Fruit fly (Drosophila melanogaster) whole organism, pupa: ENCODE results near the gene kirre.
A peak's percentile ranks its signal among the peaks of the same experiment; 100 is the strongest.

Experiments used
- CG10348 ChIP-seq: fragments of 200-800 bp; sonication (Bioruptor generic); IDR thresholded peaks from 2 replicates; pipeline ENCODE4 v1.3.6; 2022; ENCODE audit warnings: missing biosample characterization, missing genetic modification characterization
- CG12605 ChIP-seq: fragments of 200-800 bp; sonication (Bioruptor generic); IDR thresholded peaks from 2 replicates; pipeline ENCODE4 v1.3.6; 2022; ENCODE audit warnings: missing biosample characterization, missing genetic modification characterization
- CG13204 ChIP-seq: fragments of 200-800 bp; sonication (Bioruptor generic); optimal IDR thresholded peaks from 2 replicates; lab custom pipeline; 2018; ENCODE audit warnings: missing biosample characterization, mild to moderate bottlenecking, missing genetic modification characterization, moderate library complexity
- CG14655 ChIP-seq: fragments of 200-800 bp; sonication (Bioruptor generic); optimal IDR thresholded peaks from 3 replicates; lab custom pipeline; 2017; ENCODE audit warnings: mild to moderate bottlenecking, missing biosample characterization, missing genetic modification reagents, missing genetic modification characterization
- CG15710 ChIP-seq: fragments of 200-800 bp; sonication (Bioruptor generic); optimal IDR thresholded peaks from 2 replicates; lab custom pipeline; 2018; ENCODE audit warnings: missing biosample characterization, mild to moderate bottlenecking, missing genetic modification characterization, moderate library complexity
- CG17806 ChIP-seq: fragments of 200-800 bp; sonication (Bioruptor generic); optimal IDR thresholded peaks from 2 replicates; lab custom pipeline; 2018; ENCODE audit warnings: missing biosample characterization, mild to moderate bottlenecking, missing genetic modification characterization, moderate library complexity
- CG32121 ChIP-seq: fragments of 200-800 bp; sonication (Bioruptor generic); IDR thresholded peaks from 2 replicates; pipeline ENCODE4 v1.3.6; 2022; ENCODE audit warnings: missing biosample characterization, missing genetic modification characterization
- CG34367 ChIP-seq: fragments of 200-800 bp; sonication (Bioruptor generic); optimal IDR thresholded peaks from 2 replicates; lab custom pipeline; 2018; ENCODE audit warnings: missing biosample characterization, mild to moderate bottlenecking, missing genetic modification characterization
- CG4496 ChIP-seq: fragments of 200-800 bp; sonication (Bioruptor generic); IDR thresholded peaks from 3 replicates; pipeline ENCODE4 v1.3.6; 2022; ENCODE audit warnings: missing biosample characterization, missing genetic modification characterization
- CG8159 ChIP-seq: fragments of 200-800 bp; sonication (Bioruptor generic); optimal IDR thresholded peaks from 3 replicates; lab custom pipeline; 2018; ENCODE audit warnings: missing biosample characterization, mild to moderate bottlenecking, missing genetic modification characterization, moderate library complexity
- CG8301 ChIP-seq: fragments of 200-800 bp; sonication (Bioruptor generic); optimal IDR thresholded peaks from 2 replicates; lab custom pipeline; 2018; ENCODE audit warnings: missing biosample characterization, mild to moderate bottlenecking, missing genetic modification characterization
- CG9948 ChIP-seq: fragments of 200-800 bp; sonication (Bioruptor generic); optimal IDR thresholded peaks from 2 replicates; lab custom pipeline; 2018; ENCODE audit warnings: missing biosample characterization, mild to moderate bottlenecking, missing genetic modification characterization, moderate library complexity
- D1 ChIP-seq: fragments of 200-800 bp; sonication (Bioruptor generic); optimal IDR thresholded peaks from 2 replicates; lab custom pipeline; 2018; ENCODE audit warnings: missing biosample characterization, mild to moderate bottlenecking, missing genetic modification characterization, moderate library complexity
- EcR ChIP-seq: fragments of 200-800 bp; sonication (Bioruptor generic); optimal IDR thresholded peaks from 3 replicates; lab custom pipeline; 2019; ENCODE audit warnings: missing biosample characterization, missing genetic modification characterization, mild to moderate bottlenecking, moderate library complexity, missing genetic modification reagents
- Ets98B ChIP-seq: fragments of 200-800 bp; sonication (Bioruptor generic); IDR thresholded peaks from 2 replicates; pipeline ENCODE4 v1.3.6; 2022; ENCODE audit warnings: missing biosample characterization, missing genetic modification characterization
- Pif1A ChIP-seq: fragments of 200-800 bp; sonication (Bioruptor generic); optimal IDR thresholded peaks from 3 replicates; lab custom pipeline; 2016; ENCODE audit warnings: missing biosample characterization, missing genetic modification characterization
- Pif1B ChIP-seq: fragments of 200-800 bp; sonication (Bioruptor generic); optimal IDR thresholded peaks from 3 replicates; lab custom pipeline; 2016; ENCODE audit warnings: missing biosample characterization, missing genetic modification characterization
- Snoo ChIP-seq: fragments of 200-800 bp; sonication (Bioruptor generic); optimal IDR thresholded peaks from 3 replicates; lab custom pipeline; 2017; ENCODE audit warnings: missing biosample characterization, mild to moderate bottlenecking, missing genetic modification characterization, inconsistent platforms
- fd96Ca ChIP-seq: fragments of 200-800 bp; sonication (Bioruptor generic); IDR thresholded peaks from 3 replicates; pipeline ENCODE4 v1.3.6; 2022; ENCODE audit warnings: missing biosample characterization, missing genetic modification characterization
- gl ChIP-seq: fragments of 200-800 bp; sonication (Bioruptor generic); optimal IDR thresholded peaks from 2 replicates; lab custom pipeline; 2018; ENCODE audit warnings: missing biosample characterization, mild to moderate bottlenecking, missing genetic modification characterization
- rn ChIP-seq: fragments of 200-800 bp; sonication (Bioruptor generic); IDR thresholded peaks from 2 replicates; pipeline ENCODE4 v1.3.6; 2022; ENCODE audit warnings: missing biosample characterization, missing genetic modification characterization

kirre gene

DNA sequence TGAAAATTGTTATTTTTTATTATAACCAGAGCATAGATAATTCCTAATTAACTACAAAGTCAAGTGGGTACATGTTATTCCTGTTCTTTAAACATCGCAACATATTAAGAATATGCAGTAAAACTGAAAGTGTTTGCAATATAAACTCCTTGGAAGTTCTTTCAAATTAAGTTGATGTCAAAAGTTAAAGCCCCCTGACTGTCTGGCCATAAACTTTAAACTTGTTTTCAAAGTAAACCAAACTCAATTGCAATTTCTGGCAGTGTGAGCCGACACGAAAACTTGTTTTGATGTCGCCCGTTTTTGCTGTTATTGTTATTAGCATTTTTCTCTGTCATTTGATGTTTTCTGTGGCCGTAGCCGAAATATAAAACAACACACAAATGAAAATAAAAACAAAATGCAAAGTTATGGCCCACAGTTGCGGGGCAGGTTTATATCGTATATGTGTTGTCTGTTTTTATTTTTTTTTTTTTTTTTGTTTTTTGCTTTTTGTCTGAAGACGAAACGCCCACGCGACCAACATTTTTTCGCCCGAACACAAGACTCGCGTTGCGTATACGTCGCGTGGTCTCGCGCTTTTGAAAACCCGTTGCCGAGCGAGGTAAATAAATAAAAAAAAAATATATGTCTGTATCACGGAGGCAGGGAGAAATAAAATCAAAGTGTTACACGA, 253.1 kb downstream of the kirre start:
- TF ChIP-seq CG32121 (GFP tag; lab: Robert Waterston, UW) (peak; percentile 79; the same call in 1 of the 2 replicates), Ets98B (peak; percentile 77), rn (GFP tag; lab: Robert Waterston, UW) (no peak), CG4496 (GFP tag; lab: Robert Waterston, UW) (peak; percentile 82), Pif1A (GFP tag; lab: Kevin White, UChicago) (peak; percentile 10), Pif1B (peak; percentile 22), CG17806 (tag; lab: Kevin White, UChicago) (no peak), CG12605 (GFP tag; lab: Robert Waterston, UW) (peak; percentile 67), fd96Ca (peak; percentile 70)

DNA sequence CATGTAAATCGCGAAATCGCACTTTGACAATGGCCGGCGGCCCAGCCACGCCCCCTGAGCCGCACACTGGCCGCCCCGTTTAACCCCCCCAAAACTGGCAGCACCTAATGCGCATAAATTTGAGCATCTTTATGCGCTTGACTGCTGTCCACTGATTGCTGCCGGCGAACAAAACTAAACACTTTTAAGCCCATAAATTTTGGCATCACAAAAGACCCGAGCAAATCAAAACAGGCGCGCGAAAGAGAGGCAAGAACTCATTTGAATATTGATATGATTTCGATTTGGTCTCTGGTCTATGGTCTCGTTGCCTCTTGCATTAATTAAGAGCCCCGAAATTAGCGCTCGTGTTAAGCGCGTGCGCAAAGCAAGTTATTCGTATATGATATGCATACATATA, 262.0 kb downstream of the kirre start:
- no peak for TF ChIP-seq CG17806 (tag; lab: Kevin White, UChicago)
- TF ChIP-seq CG12605 (GFP tag; lab: Robert Waterston, UW), result no peak
- TF ChIP-seq CG8301, result no peak
- no peak for TF ChIP-seq Ets98B
- TF ChIP-seq gl, result no peak
- no peak for TF ChIP-seq D1 (tag; lab: Kevin White, UChicago)
- no peak for TF ChIP-seq Pif1A (GFP tag; lab: Kevin White, UChicago)
- no peak for TF ChIP-seq CG32121 (GFP tag; lab: Robert Waterston, UW)
- no peak for TF ChIP-seq CG14655 (GFP tag; lab: Kevin White, UChicago)
- no peak for TF ChIP-seq CG15710
- no peak for TF ChIP-seq EcR (GFP tag; lab: Kevin White, UChicago)
- no peak for TF ChIP-seq CG34367
- no peak for TF ChIP-seq rn (GFP tag; lab: Robert Waterston, UW)

- TF ChIP-seq CG14655 (GFP tag; lab: Kevin White, UChicago) (peak; percentile 71), Pif1A (GFP tag; lab: Kevin White, UChicago) (no peak), rn (GFP tag; lab: Robert Waterston, UW) (no peak), CG12605 (GFP tag; lab: Robert Waterston, UW) (peak; percentile 46; the same call in 1 of the 2 replicates), CG8159 (tag; lab: Kevin White, UChicago) (no peak), CG15710 (no peak), CG13204 (GFP tag; lab: Kevin White, UChicago) (no peak), CG32121 (GFP tag; lab: Robert Waterston, UW) (peak; percentile 76), Ets98B (peak; percentile 84), gl (no peak), Pif1B (no peak), EcR (GFP tag; lab: Kevin White, UChicago) (no peak), D1 (tag; lab: Kevin White, UChicago) (no peak), fd96Ca (0 out of 3 replicates have a peak, but pooled peaks have one; percentile 18), CG9948 (tag; lab: Kevin White, UChicago) (no peak), CG17806 (tag; lab: Kevin White, UChicago) (no peak), CG10348 (GFP tag; lab: Robert Waterston, UW) (no peak), Snoo (no peak), CG4496 (GFP tag; lab: Robert Waterston, UW) (peak; percentile 84), CG8301 (peak; percentile 79)
Observed at dm6 chrX:3005759-3006158, 265.6 kb downstream of the kirre start.

dm6 chrX:3007770-3008169, 267.6 kb downstream of the kirre start:
- no peak for TF ChIP-seq D1 (tag; lab: Kevin White, UChicago)
- peak; percentile 34 for TF ChIP-seq Pif1B
- no peak for TF ChIP-seq rn (GFP tag; lab: Robert Waterston, UW)
- no peak for TF ChIP-seq CG34367
- TF ChIP-seq gl, result peak; percentile 27
- 0 out of 3 replicates have a peak, but pooled peaks have one; percentile 50 for TF ChIP-seq fd96Ca
- peak; percentile 65; the same call in 2 of the 3 replicates for TF ChIP-seq CG4496 (GFP tag; lab: Robert Waterston, UW)
- TF ChIP-seq CG8301, result peak; percentile 55
- no peak for TF ChIP-seq EcR (GFP tag; lab: Kevin White, UChicago)
- TF ChIP-seq Pif1A (GFP tag; lab: Kevin White, UChicago), result peak; percentile 7
- TF ChIP-seq CG32121 (GFP tag; lab: Robert Waterston, UW), result 0 out of 2 replicates have a peak, but pooled peaks have one; percentile 14
- peak; percentile 53 for TF ChIP-seq CG8159 (tag; lab: Kevin White, UChicago)
- peak; percentile 47 for TF ChIP-seq CG17806 (tag; lab: Kevin White, UChicago)
- peak; percentile 27; the same call in 1 of the 2 replicates for TF ChIP-seq Ets98B
- TF ChIP-seq CG13204 (GFP tag; lab: Kevin White, UChicago), result no peak
- TF ChIP-seq Snoo, result no peak
- TF ChIP-seq CG15710, result peak; percentile 48
- peak; percentile 48; the same call in 1 of the 2 replicates for TF ChIP-seq CG12605 (GFP tag; lab: Robert Waterston, UW)
- TF ChIP-seq CG14655 (GFP tag; lab: Kevin White, UChicago), result peak; percentile 71
- peak; percentile 48 for TF ChIP-seq CG9948 (tag; lab: Kevin White, UChicago)
- TF ChIP-seq CG10348 (GFP tag; lab: Robert Waterston, UW), result no peak

- no peak; the same call in 1 of the 2 replicates for TF ChIP-seq Ets98B
- TF ChIP-seq CG4496 (GFP tag; lab: Robert Waterston, UW), result no peak
- TF ChIP-seq CG12605 (GFP tag; lab: Robert Waterston, UW), result no peak
- peak; percentile 52 for TF ChIP-seq CG34367
- TF ChIP-seq gl, result no peak
- TF ChIP-seq fd96Ca, result peak; percentile 35; the same call in 1 of the 3 replicates
- TF ChIP-seq D1 (tag; lab: Kevin White, UChicago), result no peak
- TF ChIP-seq Snoo, result no peak
- peak; percentile 55 for TF ChIP-seq CG17806 (tag; lab: Kevin White, UChicago)
- TF ChIP-seq CG9948 (tag; lab: Kevin White, UChicago), result peak; percentile 49
- peak; percentile 56 for TF ChIP-seq CG15710
- TF ChIP-seq EcR (GFP tag; lab: Kevin White, UChicago), result no peak
- TF ChIP-seq CG8159 (tag; lab: Kevin White, UChicago), result peak; percentile 70
- 0 out of 2 replicates have a peak, but pooled peaks have one; percentile 14 for TF ChIP-seq rn (GFP tag; lab: Robert Waterston, UW)
- no peak for TF ChIP-seq CG10348 (GFP tag; lab: Robert Waterston, UW)
- TF ChIP-seq Pif1B, result no peak
- no peak for TF ChIP-seq CG13204 (GFP tag; lab: Kevin White, UChicago)
- TF ChIP-seq CG8301, result peak; percentile 23
- TF ChIP-seq Pif1A (GFP tag; lab: Kevin White, UChicago), result peak; percentile 45
- no peak for TF ChIP-seq CG32121 (GFP tag; lab: Robert Waterston, UW)
- peak; percentile 28 for TF ChIP-seq CG14655 (GFP tag; lab: Kevin White, UChicago)
Observed at dm6 chrX:3009986-3010385, 269.8 kb downstream of the kirre start.
